Worm (Caenorhabditis elegans) whole organism, L3 larva: ENCODE data around the gene C29F9.12.
"Not testable (repeated sequence)": the region's sequence is repeated elsewhere in the genome, so short reads cannot be mapped to it uniquely, and the experiment has no call there.

Experiments
- R02D3.7 ChIP-seq: fragments of 150-350 bp; optimal IDR thresholded peaks from 2 replicates; lab custom pipeline; 2014; ENCODE audit warnings: missing biosample characterization, missing genetic modification characterization
- ZK546.5 ChIP-seq: sonication (generic microtip); optimal IDR thresholded peaks from 2 replicates; lab custom pipeline; 2017; ENCODE audit warnings: missing biosample characterization, missing genetic modification characterization
- aly-2 ChIP-seq: fragments of 150-350 bp; optimal IDR thresholded peaks from 2 replicates; lab custom pipeline; 2014; ENCODE audit warnings: missing biosample characterization, missing genetic modification characterization
- ceh-16 ChIP-seq: sonication (generic microtip); optimal IDR thresholded peaks from 2 replicates; lab custom pipeline; 2017; ENCODE audit warnings: missing biosample characterization, missing genetic modification characterization
- ceh-28 ChIP-seq: fragments of 150-350 bp; optimal IDR thresholded peaks from 2 replicates; lab custom pipeline; 2014; ENCODE audit warnings: missing biosample characterization, missing genetic modification reagents, missing genetic modification characterization
- ceh-82 ChIP-seq: fragments of 150-350 bp; optimal IDR thresholded peaks from 2 replicates; lab custom pipeline; 2014; ENCODE audit warnings: missing biosample characterization, missing genetic modification characterization
- ceh-9 ChIP-seq: sonication (generic microtip); optimal IDR thresholded peaks from 2 replicates; lab custom pipeline; 2018; ENCODE audit warnings: missing biosample characterization, missing genetic modification characterization
- daf-12 ChIP-seq: fragments of 150-350 bp; optimal IDR thresholded peaks from 2 replicates; lab custom pipeline; 2014; ENCODE audit warnings: missing biosample characterization, missing genetic modification reagents, missing genetic modification characterization
- egl-27 ChIP-seq: sonication (generic microtip); optimal IDR thresholded peaks from 4 replicates; lab custom pipeline; 2017; ENCODE audit warnings: missing biosample characterization, missing genetic modification reagents, missing genetic modification characterization
- elt-1 ChIP-seq: fragments of 150-350 bp; optimal IDR thresholded peaks from 2 replicates; lab custom pipeline; 2014; ENCODE audit warnings: missing biosample characterization, missing genetic modification characterization
- elt-2 ChIP-seq: sonication (generic microtip); optimal IDR thresholded peaks from 2 replicates; lab custom pipeline; 2016; ENCODE audit warnings: missing genetic modification reagents, mild to moderate bottlenecking, missing genetic modification characterization, missing compliant biosample characterization
- eor-1 ChIP-seq, 2 experiments: fragments of 150-350 bp; optimal IDR thresholded peaks; 2 replicates each; lab custom pipeline; 2014 to 2018; ENCODE audit warnings: missing biosample characterization in 2 of 2, missing genetic modification characterization in 2 of 2
- fkh-2 ChIP-seq: fragments of 150-350 bp; optimal IDR thresholded peaks from 2 replicates; lab custom pipeline; 2014; ENCODE audit warnings: missing biosample characterization, missing genetic modification reagents, missing genetic modification characterization
- fos-1 ChIP-seq: fragments of 150-350 bp; optimal IDR thresholded peaks from 2 replicates; lab custom pipeline; 2014; ENCODE audit warnings: missing biosample characterization, missing genetic modification characterization
- hmg-11 ChIP-seq: sonication (generic microtip); optimal IDR thresholded peaks from 2 replicates; lab custom pipeline; 2016; ENCODE audit warnings: missing genetic modification characterization, missing compliant biosample characterization
- lin-15B ChIP-seq: fragments of 150-350 bp; optimal IDR thresholded peaks from 2 replicates; lab custom pipeline; 2014; ENCODE audit warnings: missing biosample characterization, missing genetic modification characterization
- lin-39 ChIP-seq: fragments of 150-350 bp; optimal IDR thresholded peaks from 2 replicates; lab custom pipeline; 2018; ENCODE audit warnings: missing biosample characterization, missing genetic modification reagents, missing genetic modification characterization
- lsy-12 ChIP-seq: sonication (generic microtip); optimal IDR thresholded peaks from 2 replicates; lab custom pipeline; 2016; ENCODE audit warnings: mild to moderate bottlenecking, missing genetic modification characterization, missing compliant biosample characterization
- mml-1 ChIP-seq: fragments of 150-350 bp; sonication (generic microtip); optimal IDR thresholded peaks from 3 replicates; lab custom pipeline; 2014; ENCODE audit warnings: missing biosample characterization, missing genetic modification characterization
- nfya-1 ChIP-seq: sonication (generic microtip); optimal IDR thresholded peaks from 2 replicates; lab custom pipeline; 2017; ENCODE audit warnings: missing genetic modification characterization, mild to moderate bottlenecking, missing compliant biosample characterization, antibody characterized with exemption, moderate library complexity; ENCODE audit not compliant: insufficient read depth
- nhr-11 ChIP-seq: fragments of 150-350 bp; optimal IDR thresholded peaks from 2 replicates; lab custom pipeline; 2014; ENCODE audit warnings: missing biosample characterization, missing genetic modification characterization
- nhr-12 ChIP-seq: fragments of 150-350 bp; optimal IDR thresholded peaks from 2 replicates; lab custom pipeline; 2014; ENCODE audit warnings: missing biosample characterization, missing genetic modification characterization
- nhr-23 ChIP-seq: fragments of 150-350 bp; optimal IDR thresholded peaks from 2 replicates; lab custom pipeline; 2014; ENCODE audit warnings: missing biosample characterization, missing genetic modification reagents, missing genetic modification characterization
- nhr-237 ChIP-seq: fragments of 150-350 bp; optimal IDR thresholded peaks from 2 replicates; lab custom pipeline; 2014; ENCODE audit warnings: missing biosample characterization, missing genetic modification characterization
- nhr-25 ChIP-seq: sonication (generic microtip); optimal IDR thresholded peaks from 2 replicates; lab custom pipeline; 2017; ENCODE audit warnings: missing biosample characterization, missing genetic modification characterization
- nhr-28 ChIP-seq: fragments of 150-350 bp; optimal IDR thresholded peaks from 2 replicates; lab custom pipeline; 2014; ENCODE audit warnings: missing biosample characterization, missing genetic modification characterization
- nhr-43 ChIP-seq: sonication (generic microtip); optimal IDR thresholded peaks from 2 replicates; lab custom pipeline; 2016; ENCODE audit warnings: mild to moderate bottlenecking, missing genetic modification characterization, missing compliant biosample characterization; ENCODE audit not compliant: poor library complexity, severe bottlenecking
- nhr-67 ChIP-seq: fragments of 150-350 bp; optimal IDR thresholded peaks from 2 replicates; lab custom pipeline; 2014; ENCODE audit warnings: missing biosample characterization, missing genetic modification characterization
- nhr-77 ChIP-seq: fragments of 150-350 bp; optimal IDR thresholded peaks from 2 replicates; lab custom pipeline; 2014; ENCODE audit warnings: missing biosample characterization, missing genetic modification characterization
- pha-4 ChIP-seq: fragments of 150-350 bp; optimal IDR thresholded peaks from 2 replicates; lab custom pipeline; 2014; ENCODE audit warnings: missing biosample characterization, missing genetic modification reagents, missing genetic modification characterization
- pqm-1 ChIP-seq: fragments of 150-350 bp; optimal IDR thresholded peaks from 2 replicates; lab custom pipeline; 2017; ENCODE audit warnings: missing biosample characterization, missing genetic modification characterization, inconsistent platforms
- skn-1 ChIP-seq: fragments of 150-350 bp; optimal IDR thresholded peaks from 2 replicates; lab custom pipeline; 2014; ENCODE audit warnings: missing biosample characterization, missing genetic modification characterization
- snpc-4 ChIP-seq: fragments of 150-350 bp; optimal IDR thresholded peaks from 2 replicates; lab custom pipeline; 2014; ENCODE audit warnings: missing biosample characterization, missing genetic modification characterization
- unc-39 ChIP-seq: sonication (generic microtip); optimal IDR thresholded peaks from 4 replicates; lab custom pipeline; 2017; ENCODE audit warnings: missing biosample characterization, missing genetic modification characterization
- unc-62 ChIP-seq: fragments of 150-350 bp; sonication (generic microtip); optimal IDR thresholded peaks from 4 replicates; lab custom pipeline; 2014; ENCODE audit warnings: missing biosample characterization, missing genetic modification reagents, missing genetic modification characterization
- ztf-11 ChIP-seq: fragments of 150-350 bp; optimal IDR thresholded peaks from 2 replicates; lab custom pipeline; 2014; ENCODE audit warnings: missing biosample characterization, missing genetic modification characterization

Gene C29F9.12

DNA sequence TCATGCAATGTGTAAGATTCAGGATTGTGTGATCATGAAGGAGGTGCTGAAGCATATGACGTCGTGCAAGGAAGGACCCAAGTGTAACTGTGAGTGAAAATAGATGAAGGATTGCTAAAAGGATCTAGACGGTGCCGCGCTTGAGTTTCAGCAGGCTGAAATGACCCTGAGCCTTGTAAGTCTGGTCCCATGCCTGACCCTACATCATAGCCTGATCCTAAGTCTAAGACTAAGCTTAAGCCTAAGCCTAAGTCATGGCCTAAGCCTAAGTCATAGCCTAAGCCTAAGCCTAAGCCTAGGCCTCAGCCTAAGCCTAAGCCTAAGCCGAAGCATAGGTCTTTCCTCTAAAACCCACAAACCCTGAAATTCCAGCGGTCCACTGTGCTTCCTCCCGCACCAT is 4.0 kb downstream of the C29F9.12 start:
- TF ChIP-seq nhr-77 (tag; lab: Kevin White, UChicago) (no peak), ceh-82 (no peak), eor-1 (tag; optimal IDR thresholded peaks at IDR 0.05; lab: Kevin White, UChicago) (no peak), snpc-4 (tag; lab: Kevin White, UChicago) (no peak), pqm-1 (tag; lab: Kevin White, UChicago) (no peak), nhr-67 (no peak), skn-1 (no peak), lin-39 (no peak), lin-15B (tag; lab: Kevin White, UChicago) (no peak), nhr-43 (tag; lab: Kevin White, UChicago) (no peak), ceh-16 (tag; lab: Kevin White, UChicago) (no peak), aly-2 (tag; lab: Kevin White, UChicago) (no peak), nhr-25 (tag; lab: Kevin White, UChicago) (no peak), fkh-2 (tag; lab: Kevin White, UChicago) (no peak), nhr-23 (tag; lab: Kevin White, UChicago) (no peak), nhr-28 (tag; lab: Kevin White, UChicago) (no peak), pha-4 (tag; lab: Kevin White, UChicago) (no peak)

DNA sequence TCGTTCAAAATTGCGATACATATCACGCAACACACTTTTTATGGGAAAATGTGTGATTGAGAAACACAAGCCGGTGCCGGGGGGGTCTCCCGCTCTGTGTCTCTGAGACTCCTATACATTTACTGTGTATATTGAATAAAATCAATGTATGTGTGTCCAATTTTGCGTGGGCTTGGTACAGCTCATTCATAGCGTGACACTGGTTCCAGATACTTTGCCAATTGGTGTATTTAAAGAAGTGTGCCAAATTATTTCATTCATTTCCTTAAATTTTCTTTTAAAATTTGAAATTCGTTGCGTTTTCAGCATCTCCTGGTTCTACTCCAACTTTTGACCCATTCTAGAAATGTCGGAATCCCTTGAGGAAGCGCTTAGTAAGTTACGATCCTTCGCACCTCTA is 4.6 kb downstream of the C29F9.12 start, which contains the start of gene C29F9.5:
Gene C29F9.5, plus strand, starts transcription at position 301 of the 400 bp plus-strand sequence.
- no peak for TF ChIP-seq nfya-1 (tag; lab: Kevin White, UChicago)
- TF ChIP-seq unc-62 (GFP tag; lab: Kevin White, UChicago) = no peak
- TF ChIP-seq nhr-12 (tag; lab: Kevin White, UChicago) = no peak
- TF ChIP-seq, all 47 proteins: peak for 0

DNA sequence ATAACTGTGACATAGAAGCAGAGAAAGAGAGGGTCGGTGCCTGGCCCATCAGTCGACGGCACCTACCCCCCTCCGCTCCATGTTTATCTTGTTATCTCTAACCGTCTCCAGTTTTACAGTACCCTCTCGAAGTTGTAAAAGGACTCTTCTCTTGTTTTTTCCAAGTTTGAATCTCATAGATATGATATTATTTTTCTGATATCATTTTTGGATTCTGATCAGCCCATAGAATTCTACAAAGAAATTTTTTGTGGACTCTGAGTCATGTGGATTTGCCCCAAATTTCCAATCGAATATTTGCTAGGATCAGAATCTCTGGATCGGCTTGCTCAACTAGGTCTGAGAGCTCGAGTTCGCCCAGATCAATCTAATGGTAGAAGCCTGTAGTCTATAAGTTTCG is 7.2 kb downstream of the C29F9.12 start, which contains the start of gene C29F9.6:
Gene C29F9.6, plus strand, starts transcription at position 301 of the 400 bp plus-strand sequence.
- TF ChIP-seq nhr-11 (tag; lab: Kevin White, UChicago) = no peak

DNA sequence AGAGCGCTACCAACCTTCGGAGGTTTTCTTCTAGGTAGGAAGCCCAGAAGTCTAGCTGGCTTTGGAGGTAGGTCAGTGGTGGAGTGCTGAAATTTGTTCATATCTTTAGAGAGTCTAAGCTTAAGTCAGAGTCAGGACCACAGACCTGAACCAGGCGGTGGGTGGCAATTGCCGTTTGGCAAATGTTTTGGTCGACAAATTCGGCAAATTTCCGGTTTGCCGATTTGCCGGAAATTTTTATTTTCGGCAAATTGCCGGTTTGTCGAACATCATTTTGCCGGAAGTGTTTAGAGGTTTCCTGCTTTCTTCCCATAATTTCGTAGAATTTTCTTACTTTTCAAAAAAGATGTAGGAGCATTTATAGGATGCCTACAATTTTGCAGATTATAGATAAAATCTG is 23.0 kb downstream of the C29F9.12 start, which contains the start of gene C29F9.9:
Gene C29F9.9, minus strand, starts transcription at position 101 of the 400 bp plus-strand sequence.
- TF ChIP-seq lin-39; fos-1 (tag; lab: Kevin White, UChicago); ztf-11: not testable (repeated sequence)

DNA sequence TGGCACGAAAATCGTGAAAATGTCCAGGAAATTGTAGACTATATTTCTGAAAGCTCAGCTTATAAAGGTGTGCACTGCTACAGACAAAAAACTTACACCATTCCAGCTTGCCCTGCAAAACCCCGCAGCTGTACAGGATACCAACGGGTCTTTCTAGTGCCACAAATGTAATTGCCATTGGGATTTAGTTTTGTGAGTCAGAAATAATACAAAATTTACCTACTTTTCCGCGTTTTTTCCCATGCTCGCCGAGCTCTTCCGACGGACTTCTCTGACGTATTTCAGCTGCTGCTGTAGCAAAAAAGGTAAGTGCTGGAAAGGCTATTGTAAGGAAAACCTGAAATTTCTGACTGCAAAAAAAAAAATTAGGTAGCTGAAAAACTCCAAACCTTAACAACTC is 24.8 kb downstream of the C29F9.12 start, which contains the start of gene C29F9.8:
Gene C29F9.8, minus strand, starts transcription at position 101 of the 400 bp plus-strand sequence.
- TF ChIP-seq ceh-16, nhr-23, mml-1 (tag; lab: Kevin White, UChicago): not testable (repeated sequence)

DNA sequence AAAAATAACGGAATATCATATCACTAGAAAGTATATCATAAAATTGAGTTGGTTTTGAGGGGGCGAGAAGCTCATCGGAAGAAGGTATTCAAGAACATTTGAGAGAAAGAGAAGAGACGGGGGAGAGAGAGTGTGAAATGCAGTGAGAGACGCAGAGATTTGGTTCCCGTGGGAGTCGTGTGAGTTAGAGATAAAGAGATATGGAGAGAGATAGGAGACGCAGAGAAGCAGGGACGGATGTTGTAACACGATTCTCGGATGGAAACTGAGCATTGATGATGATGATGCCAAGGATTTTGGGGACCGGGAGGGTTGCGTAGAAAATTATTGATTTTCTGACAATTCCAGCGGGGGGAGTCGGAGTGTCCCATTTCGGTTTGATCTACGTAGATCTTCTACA is 25.6 kb downstream of the C29F9.12 start:
- TF ChIP-seq daf-12 (tag; lab: Kevin White, UChicago) (no peak), nhr-11 (tag; lab: Kevin White, UChicago) (no peak), nhr-77 (tag; lab: Kevin White, UChicago) (no peak), pha-4 (tag; lab: Kevin White, UChicago) (no peak), ztf-11 (no peak), elt-2 (tag; lab: Kevin White, UChicago) (peak; percentile 12), nfya-1 (tag; lab: Kevin White, UChicago) (peak; percentile 46), nhr-23 (tag; lab: Kevin White, UChicago) (no peak), R02D3.7 (tag; lab: Kevin White, UChicago) (peak; percentile 13), ceh-28 (peak; percentile 58)

DNA sequence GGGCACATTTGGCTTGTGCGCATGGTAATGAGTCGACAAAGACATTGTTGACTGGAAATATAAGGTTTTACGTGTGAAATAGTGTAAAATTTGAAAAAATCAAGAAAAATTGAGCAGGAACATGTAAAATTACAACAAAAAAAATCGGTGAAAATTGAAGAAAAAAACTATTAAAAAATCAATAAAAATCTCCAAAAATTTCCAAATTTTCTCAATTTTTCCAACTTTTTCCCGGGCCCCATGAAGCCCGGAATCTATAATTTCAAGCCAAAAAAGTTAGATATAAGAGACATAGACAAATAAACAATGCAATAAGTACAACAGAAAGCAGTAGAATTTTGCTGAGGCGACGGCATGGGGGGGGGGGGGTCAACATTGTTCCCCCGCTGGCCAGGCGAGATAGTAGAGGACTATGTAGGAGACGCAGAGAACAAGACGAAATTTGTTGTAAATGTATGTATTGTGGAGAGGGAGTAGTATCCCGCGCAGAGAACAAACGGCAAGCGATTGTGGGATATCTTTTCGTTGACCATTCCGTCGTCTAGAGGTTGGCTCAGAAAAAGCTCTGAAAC is 27.0 kb downstream of the C29F9.12 start, which contains the start of gene pat-4:
Gene pat-4, minus strand, starts transcription at position 51 of the 572 bp plus-strand sequence.
- TF ChIP-seq egl-27 (tag; lab: Kevin White, UChicago) = no peak
- TF ChIP-seq elt-1 (tag; lab: Kevin White, UChicago) = no peak
- no peak for TF ChIP-seq ZK546.5 (tag; lab: Kevin White, UChicago)
- TF ChIP-seq pqm-1 (tag; lab: Kevin White, UChicago) = no peak
- TF ChIP-seq unc-39 (tag; lab: Kevin White, UChicago) = no peak
- TF ChIP-seq unc-62 (GFP tag; lab: Kevin White, UChicago) = no peak
- no peak for TF ChIP-seq ceh-9
- TF ChIP-seq daf-12 (tag; lab: Kevin White, UChicago) = no peak
- no peak for TF ChIP-seq ceh-82
- TF ChIP-seq R02D3.7 (tag; lab: Kevin White, UChicago) = no peak
- no peak for TF ChIP-seq ceh-16 (tag; lab: Kevin White, UChicago)
- TF ChIP-seq nhr-23 (tag; lab: Kevin White, UChicago) = peak; percentile 1
- TF ChIP-seq hmg-11 (tag; lab: Kevin White, UChicago) = peak; percentile 77
- no peak for TF ChIP-seq nhr-43 (tag; lab: Kevin White, UChicago)
- no peak for TF ChIP-seq nhr-12 (tag; lab: Kevin White, UChicago)
- TF ChIP-seq pha-4 (tag; lab: Kevin White, UChicago) = peak; percentile 77
- no peak for TF ChIP-seq mml-1 (tag; lab: Kevin White, UChicago)
- peak; percentile 1 for TF ChIP-seq elt-2 (tag; lab: Kevin White, UChicago)
- TF ChIP-seq snpc-4 (tag; lab: Kevin White, UChicago) = no peak
- TF ChIP-seq ztf-11 = no peak
- TF ChIP-seq lsy-12 (tag; lab: Kevin White, UChicago) = no peak
- no peak for TF ChIP-seq lin-15B (tag; lab: Kevin White, UChicago)
- no peak for TF ChIP-seq nhr-237
- no peak for TF ChIP-seq lin-39
- TF ChIP-seq nfya-1 (tag; lab: Kevin White, UChicago) = peak; percentile 33
- TF ChIP-seq skn-1 = no peak
